Fruit fly (Drosophila melanogaster) Kc167 (cell line): ENCODE results near the gene CG44476.

ENCODE experiments used
- Myc ChIP-seq: fragments of >200 bp; optimal IDR thresholded peaks from 2 replicates; lab custom pipeline; 2017; ENCODE audit warnings: missing external identifiers
- Sin3A ChIP-seq: fragments of >200 bp; optimal IDR thresholded peaks from 2 replicates; lab custom pipeline; 2018; ENCODE audit warnings: missing external identifiers
- h ChIP-seq: fragments of >200 bp; optimal IDR thresholded peaks from 3 replicates; lab custom pipeline; 2018; ENCODE audit warnings: missing external identifiers
- psq ChIP-seq: fragments of >200 bp; optimal IDR thresholded peaks from 2 replicates; lab custom pipeline; 2017; ENCODE audit warnings: missing external identifiers
- ttk ChIP-seq: sonication (Bioruptor generic); optimal IDR thresholded peaks from 2 replicates; lab custom pipeline; 2017; ENCODE audit warnings: missing external identifiers

- TF ChIP-seq h (lab: Kevin White, UChicago): no peak
- TF ChIP-seq Sin3A (lab: Kevin White, UChicago): no peak
- no peak for TF ChIP-seq psq
- TF ChIP-seq ttk: no peak
- no peak for TF ChIP-seq Myc
Measured at dm6 chr2L:18151826-18152138, 38.8 kb upstream of the CG44476 start.
